Worm (Caenorhabditis elegans) whole organism, late embryonic: ENCODE data around the gene lin-25.

ENCODE experiments used
- ceh-2 ChIP-seq: sonication (generic microtip); optimal IDR thresholded peaks from 2 replicates; lab custom pipeline; 2016; ENCODE audit warnings: missing genotype, missing genetic modification characterization, missing compliant biosample characterization
- ceh-24 ChIP-seq: sonication (generic microtip); optimal IDR thresholded peaks from 2 replicates; lab custom pipeline; 2016; ENCODE audit warnings: mild to moderate bottlenecking, missing genetic modification characterization, missing compliant biosample characterization
- gmeb-2 ChIP-seq: sonication (generic microtip); optimal IDR thresholded peaks from 2 replicates; lab custom pipeline; 2016; ENCODE audit warnings: missing genetic modification characterization, inconsistent platforms, missing compliant biosample characterization
- hlh-13 ChIP-seq: fragments of 200-800 bp; sonication (Bioruptor generic); optimal IDR thresholded peaks from 2 replicates; lab custom pipeline; 2018; ENCODE audit warnings: mild to moderate bottlenecking, missing genetic modification characterization, missing compliant biosample characterization
- nhr-11 ChIP-seq: fragments of 150-350 bp; optimal IDR thresholded peaks from 2 replicates; lab custom pipeline; 2014; ENCODE audit warnings: missing biosample characterization, missing genetic modification characterization
- rnt-1 ChIP-seq: sonication (generic microtip); optimal IDR thresholded peaks from 2 replicates; lab custom pipeline; 2016; ENCODE audit warnings: missing genetic modification characterization, missing compliant biosample characterization
- tbx-7 ChIP-seq: sonication (generic microtip); optimal IDR thresholded peaks from 2 replicates; lab custom pipeline; 2016; ENCODE audit warnings: missing genotype, missing genetic modification characterization, missing compliant biosample characterization

DNA sequence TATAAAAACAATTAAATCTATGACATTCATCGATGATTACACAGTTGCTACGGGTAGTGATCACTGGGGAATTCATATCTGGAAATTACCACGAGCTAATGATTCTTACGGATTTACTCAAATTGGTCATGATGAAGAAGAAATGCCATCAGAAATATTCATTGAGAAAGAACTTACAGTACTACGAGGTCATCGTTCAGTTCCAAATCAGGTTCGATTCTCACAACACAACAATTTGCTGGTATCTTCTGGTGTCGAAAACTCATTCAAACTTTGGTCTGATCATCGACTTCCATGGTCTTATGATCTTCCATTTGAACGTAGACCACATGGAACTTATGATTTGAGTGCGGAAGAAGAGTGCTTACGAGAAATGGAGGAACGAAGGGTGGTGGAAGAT lies 56.8 kb downstream of the lin-25 start:
- TF ChIP-seq ceh-2 (tag; lab: Kevin White, UChicago) (no peak), rnt-1 (tag; lab: Kevin White, UChicago) (no peak), gmeb-2 (no peak), tbx-7 (no peak), nhr-11 (tag; lab: Kevin White, UChicago) (no peak), ceh-24 (no peak), hlh-13 (GFP tag; lab: Kevin White, UChicago) (no peak)
